Worm (Caenorhabditis elegans) whole organism, L3 larva: ENCODE measurements around the gene lap-1.

Source experiments
- R02D3.7 ChIP-seq: fragments of 150-350 bp; optimal IDR thresholded peaks from 2 replicates; lab custom pipeline; 2014; ENCODE audit warnings: missing biosample characterization, missing genetic modification characterization
- ZK546.5 ChIP-seq: sonication (generic microtip); optimal IDR thresholded peaks from 2 replicates; lab custom pipeline; 2017; ENCODE audit warnings: missing biosample characterization, missing genetic modification characterization
- ama-1 ChIP-seq: fragments of 150-350 bp; optimal IDR thresholded peaks from 2 replicates; lab custom pipeline; 2018
- ceh-16 ChIP-seq: sonication (generic microtip); optimal IDR thresholded peaks from 2 replicates; lab custom pipeline; 2017; ENCODE audit warnings: missing biosample characterization, missing genetic modification characterization
- ceh-28 ChIP-seq: fragments of 150-350 bp; optimal IDR thresholded peaks from 2 replicates; lab custom pipeline; 2014; ENCODE audit warnings: missing biosample characterization, missing genetic modification reagents, missing genetic modification characterization
- ceh-82 ChIP-seq: fragments of 150-350 bp; optimal IDR thresholded peaks from 2 replicates; lab custom pipeline; 2014; ENCODE audit warnings: missing biosample characterization, missing genetic modification characterization
- egl-5 ChIP-seq: fragments of 150-350 bp; optimal IDR thresholded peaks from 2 replicates; lab custom pipeline; 2017; ENCODE audit warnings: missing biosample characterization, missing genetic modification reagents, missing genetic modification characterization, inconsistent platforms
- elt-1 ChIP-seq: fragments of 150-350 bp; optimal IDR thresholded peaks from 2 replicates; lab custom pipeline; 2014; ENCODE audit warnings: missing biosample characterization, missing genetic modification characterization
- elt-2 ChIP-seq: sonication (generic microtip); optimal IDR thresholded peaks from 2 replicates; lab custom pipeline; 2016; ENCODE audit warnings: missing genetic modification reagents, mild to moderate bottlenecking, missing genetic modification characterization, missing compliant biosample characterization
- elt-3 ChIP-seq, 3 experiments: fragments of 150-350 bp in 1 of 3; sonication (generic microtip) in 2 of 3; optimal IDR thresholded peaks; 2 replicates in 2 of 3; 4 replicates in 1 of 3; lab custom pipeline; 2014 to 2017; ENCODE audit warnings: missing biosample characterization in 3 of 3, missing genetic modification characterization in 3 of 3
- eor-1 ChIP-seq, 2 experiments: fragments of 150-350 bp; optimal IDR thresholded peaks; 2 replicates each; lab custom pipeline; 2014 to 2018; ENCODE audit warnings: missing biosample characterization in 2 of 2, missing genetic modification characterization in 2 of 2
- fkh-10 ChIP-seq: sonication (generic microtip); optimal IDR thresholded peaks from 2 replicates; lab custom pipeline; 2017; ENCODE audit warnings: missing biosample characterization, missing genetic modification reagents, missing genetic modification characterization
- fkh-2 ChIP-seq: fragments of 150-350 bp; optimal IDR thresholded peaks from 2 replicates; lab custom pipeline; 2014; ENCODE audit warnings: missing biosample characterization, missing genetic modification reagents, missing genetic modification characterization
- fos-1 ChIP-seq: fragments of 150-350 bp; optimal IDR thresholded peaks from 2 replicates; lab custom pipeline; 2014; ENCODE audit warnings: missing biosample characterization, missing genetic modification characterization
- hmg-11 ChIP-seq: sonication (generic microtip); optimal IDR thresholded peaks from 2 replicates; lab custom pipeline; 2016; ENCODE audit warnings: missing genetic modification characterization, missing compliant biosample characterization
- jun-1 ChIP-seq: fragments of 150-350 bp; optimal IDR thresholded peaks from 2 replicates; lab custom pipeline; 2014; ENCODE audit warnings: missing biosample characterization, missing genetic modification reagents, missing genetic modification characterization
- lin-15B ChIP-seq: fragments of 150-350 bp; optimal IDR thresholded peaks from 2 replicates; lab custom pipeline; 2014; ENCODE audit warnings: missing biosample characterization, missing genetic modification characterization
- lin-39 ChIP-seq: fragments of 150-350 bp; optimal IDR thresholded peaks from 2 replicates; lab custom pipeline; 2018; ENCODE audit warnings: missing biosample characterization, missing genetic modification reagents, missing genetic modification characterization
- lsy-12 ChIP-seq: sonication (generic microtip); optimal IDR thresholded peaks from 2 replicates; lab custom pipeline; 2016; ENCODE audit warnings: mild to moderate bottlenecking, missing genetic modification characterization, missing compliant biosample characterization
- mdl-1 ChIP-seq: fragments of 150-350 bp; optimal IDR thresholded peaks from 2 replicates; lab custom pipeline; 2014; ENCODE audit warnings: missing biosample characterization, missing genetic modification characterization
- nfya-1 ChIP-seq: sonication (generic microtip); optimal IDR thresholded peaks from 2 replicates; lab custom pipeline; 2017; ENCODE audit warnings: missing genetic modification characterization, mild to moderate bottlenecking, missing compliant biosample characterization, antibody characterized with exemption, moderate library complexity; ENCODE audit not compliant: insufficient read depth
- nhr-12 ChIP-seq: fragments of 150-350 bp; optimal IDR thresholded peaks from 2 replicates; lab custom pipeline; 2014; ENCODE audit warnings: missing biosample characterization, missing genetic modification characterization
- nhr-23 ChIP-seq: fragments of 150-350 bp; optimal IDR thresholded peaks from 2 replicates; lab custom pipeline; 2014; ENCODE audit warnings: missing biosample characterization, missing genetic modification reagents, missing genetic modification characterization
- nhr-237 ChIP-seq: fragments of 150-350 bp; optimal IDR thresholded peaks from 2 replicates; lab custom pipeline; 2014; ENCODE audit warnings: missing biosample characterization, missing genetic modification characterization
- nhr-25 ChIP-seq: sonication (generic microtip); optimal IDR thresholded peaks from 2 replicates; lab custom pipeline; 2017; ENCODE audit warnings: missing biosample characterization, missing genetic modification characterization
- nhr-43 ChIP-seq: sonication (generic microtip); optimal IDR thresholded peaks from 2 replicates; lab custom pipeline; 2016; ENCODE audit warnings: mild to moderate bottlenecking, missing genetic modification characterization, missing compliant biosample characterization; ENCODE audit not compliant: poor library complexity, severe bottlenecking
- nhr-77 ChIP-seq: fragments of 150-350 bp; optimal IDR thresholded peaks from 2 replicates; lab custom pipeline; 2014; ENCODE audit warnings: missing biosample characterization, missing genetic modification characterization
- pha-4 ChIP-seq: fragments of 150-350 bp; optimal IDR thresholded peaks from 2 replicates; lab custom pipeline; 2014; ENCODE audit warnings: missing biosample characterization, missing genetic modification reagents, missing genetic modification characterization
- pqm-1 ChIP-seq: fragments of 150-350 bp; optimal IDR thresholded peaks from 2 replicates; lab custom pipeline; 2017; ENCODE audit warnings: missing biosample characterization, missing genetic modification characterization, inconsistent platforms
- skn-1 ChIP-seq: fragments of 150-350 bp; optimal IDR thresholded peaks from 2 replicates; lab custom pipeline; 2014; ENCODE audit warnings: missing biosample characterization, missing genetic modification characterization
- tbx-2 ChIP-seq: sonication (generic microtip); optimal IDR thresholded peaks from 2 replicates; lab custom pipeline; 2016; ENCODE audit warnings: mild to moderate bottlenecking, missing genetic modification characterization, missing compliant biosample characterization
- unc-39 ChIP-seq: sonication (generic microtip); optimal IDR thresholded peaks from 4 replicates; lab custom pipeline; 2017; ENCODE audit warnings: missing biosample characterization, missing genetic modification characterization
- zag-1 ChIP-seq: fragments of 150-350 bp; optimal IDR thresholded peaks from 2 replicates; lab custom pipeline; 2014; ENCODE audit warnings: missing biosample characterization, missing genetic modification characterization

lap-1 gene

ce11 chrIII:8398411-8398810 is 3.3 kb downstream of the lap-1 start, which contains the start of gene ZK353.2:
Gene ZK353.2, plus strand, starts transcription at chrIII:8398711.
- no peak for TF ChIP-seq lsy-12 (tag; lab: Kevin White, UChicago)
- TF ChIP-seq eor-1 (tag; optimal IDR thresholded peaks at IDR 0.05; lab: Kevin White, UChicago), result no peak
- no peak for TF ChIP-seq nfya-1
- TF ChIP-seq fos-1, result no peak
- no peak for TF ChIP-seq nhr-237 (tag; lab: Kevin White, UChicago)
- TF ChIP-seq elt-1 (tag; lab: Kevin White, UChicago), result no peak
- no peak for TF ChIP-seq jun-1 (tag; lab: Kevin White, UChicago)
- TF ChIP-seq pha-4 (tag; lab: Kevin White, UChicago), result no peak
- no peak for TF ChIP-seq nhr-43 (tag; lab: Kevin White, UChicago)
- TF ChIP-seq lin-15B (tag; lab: Kevin White, UChicago), result no peak

- TF ChIP-seq elt-2 (tag; lab: Kevin White, UChicago) (no peak), mdl-1 (tag; lab: Kevin White, UChicago) (no peak), ceh-28 (tag; lab: Kevin White, UChicago) (no peak), lsy-12 (tag; lab: Kevin White, UChicago) (no peak), nhr-43 (tag; lab: Kevin White, UChicago) (no peak), ceh-82 (tag; lab: Kevin White, UChicago) (no peak), unc-39 (tag; lab: Kevin White, UChicago) (no peak), nhr-25 (no peak), nhr-23 (tag; lab: Kevin White, UChicago) (no peak), nfya-1 (no peak), lin-39 (tag; lab: Kevin White, UChicago) (no peak), ama-1 (lab: Kevin White, UChicago) (no peak), elt-3 (tag; optimal IDR thresholded peaks at IDR 0.05; lab: Kevin White, UChicago) (no peak), zag-1 (tag; lab: Kevin White, UChicago) (no peak), egl-5 (tag; lab: Kevin White, UChicago) (no peak), tbx-2 (no peak)
These were observed 6.0 kb downstream of the lap-1 start, which contains the start of gene ZK353.3 for ce11 chrIII:8395685-8396084. Gene ZK353.3, plus strand, starts transcription at chrIII:8395985.

ce11 chrIII:8394374-8395302 is 7.1 kb downstream of the lap-1 start, which contains the start of gene ZK353.10:
Gene ZK353.10, minus strand, starts transcription at chrIII:8394424.
- TF ChIP-seq R02D3.7, result no peak
- TF ChIP-seq jun-1 (tag; lab: Kevin White, UChicago), result no peak
- peak; percentile 39 for TF ChIP-seq skn-1 (tag; lab: Kevin White, UChicago)
- TF ChIP-seq ceh-16 (tag; lab: Kevin White, UChicago), result no peak
- no peak for TF ChIP-seq nhr-12
- TF ChIP-seq lin-39 (tag; lab: Kevin White, UChicago), result peak; percentile 10
- no peak for TF ChIP-seq hmg-11 (tag; lab: Kevin White, UChicago)
- peak; percentile 7 for TF ChIP-seq lin-15B (tag; lab: Kevin White, UChicago)
- TF ChIP-seq, all 47 proteins: peak for 3

ce11 chrIII:8392307-8392706 is 9.4 kb downstream of the lap-1 start:
- TF ChIP-seq tbx-2 (peak; percentile 10), fkh-2 (tag; lab: Kevin White, UChicago) (no peak), fkh-10 (GFP tag; lab: Kevin White, UChicago) (peak; percentile 29), nfya-1 (peak; percentile 71), hmg-11 (tag; lab: Kevin White, UChicago) (peak; percentile 38), ZK546.5 (tag; lab: Kevin White, UChicago) (no peak), lin-39 (tag; lab: Kevin White, UChicago) (peak; percentile 50)

ce11 chrIII:8389539-8389938 is 12.2 kb downstream of the lap-1 start, which contains the start of gene ZK353.4:
Gene ZK353.4, minus strand, starts transcription at chrIII:8389639.
- TF ChIP-seq nhr-77 (tag; lab: Kevin White, UChicago) (no peak), ceh-28 (tag; lab: Kevin White, UChicago) (no peak), pha-4 (tag; lab: Kevin White, UChicago) (no peak), tbx-2 (no peak), pqm-1 (tag; lab: Kevin White, UChicago) (no peak)
